Fruit fly (Drosophila melanogaster) whole organism, embryonic: ENCODE results near the gene CG43954.
A peak's percentile ranks its signal among the peaks of the same experiment; 100 is the strongest.

Experiments used
- Atf-2 ChIP-seq: fragments of 200-800 bp; sonication (Bioruptor generic); optimal IDR thresholded peaks from 2 replicates; lab custom pipeline; 2016; ENCODE audit warnings: missing biosample characterization, missing genetic modification characterization
- Atf3 ChIP-seq: fragments of 200-800 bp; sonication (Bioruptor generic); optimal IDR thresholded peaks from 3 replicates; lab custom pipeline; 2016; ENCODE audit warnings: missing biosample characterization, missing genetic modification characterization
- Bdp1 ChIP-seq: fragments of 200-800 bp; sonication (Bioruptor generic); optimal IDR thresholded peaks from 3 replicates; lab custom pipeline; 2016; ENCODE audit warnings: missing biosample characterization, missing genetic modification characterization
- CG10431 ChIP-seq: fragments of 200-800 bp; sonication (Bioruptor generic); optimal IDR thresholded peaks from 3 replicates; lab custom pipeline; 2018; ENCODE audit warnings: missing biosample characterization, mild to moderate bottlenecking, missing genetic modification characterization
- CG10462 ChIP-seq: fragments of 200-800 bp; sonication (Bioruptor generic); optimal IDR thresholded peaks from 2 replicates; lab custom pipeline; 2016; ENCODE audit warnings: missing biosample characterization, missing genetic modification characterization
- CG12236 ChIP-seq: fragments of 200-800 bp; sonication (Bioruptor generic); optimal IDR thresholded peaks from 2 replicates; lab custom pipeline; 2016; ENCODE audit warnings: missing biosample characterization, missing genetic modification characterization
- CG12299 ChIP-seq: fragments of 200-800 bp; sonication (Bioruptor generic); optimal IDR thresholded peaks from 2 replicates; lab custom pipeline; 2018; ENCODE audit warnings: missing biosample characterization, mild to moderate bottlenecking, missing genetic modification characterization
- CG12659 ChIP-seq: fragments of 200-800 bp; sonication (Bioruptor generic); optimal IDR thresholded peaks from 3 replicates; lab custom pipeline; 2017; ENCODE audit warnings: mild to moderate bottlenecking, missing biosample characterization, missing genetic modification reagents, missing genetic modification characterization
- CG13424 ChIP-seq: fragments of 200-800 bp; sonication (Bioruptor generic); optimal IDR thresholded peaks from 2 replicates; lab custom pipeline; 2019; ENCODE audit warnings: missing biosample characterization, mild to moderate bottlenecking, missing genetic modification characterization, moderate library complexity
- CG14710 ChIP-seq: fragments of 200-800 bp; sonication (Bioruptor generic); optimal IDR thresholded peaks from 3 replicates; lab custom pipeline; 2019; ENCODE audit warnings: missing biosample characterization, mild to moderate bottlenecking, missing genetic modification characterization, moderate library complexity
- CG1603 ChIP-seq: fragments of 200-800 bp; sonication (Bioruptor generic); optimal IDR thresholded peaks from 2 replicates; lab custom pipeline; 2019; ENCODE audit warnings: missing biosample characterization, mild to moderate bottlenecking, missing genetic modification characterization, moderate library complexity
- CG2116 ChIP-seq: fragments of 200-800 bp; sonication (Bioruptor generic); optimal IDR thresholded peaks from 3 replicates; lab custom pipeline; 2018; ENCODE audit warnings: missing biosample characterization, mild to moderate bottlenecking, missing genetic modification characterization
- CG2129 ChIP-seq: fragments of 200-800 bp; sonication (Bioruptor generic); IDR thresholded peaks from 2 replicates; pipeline ENCODE4 v1.3.6; 2022; ENCODE audit warnings: missing biosample characterization, missing genetic modification characterization; ENCODE audit not compliant: partially characterized antibody
- CG2199 ChIP-seq: fragments of 200-800 bp; sonication (Bioruptor generic); IDR thresholded peaks from 3 replicates; pipeline ENCODE4 v1.3.6; 2022; ENCODE audit warnings: missing biosample characterization, missing genetic modification characterization
- CG2875 ChIP-seq: fragments of 200-800 bp; sonication (Bioruptor generic); optimal IDR thresholded peaks from 2 replicates; lab custom pipeline; 2017; ENCODE audit warnings: missing biosample characterization, mild to moderate bottlenecking, missing genetic modification characterization, missing genetic modification reagents
- CG3995 ChIP-seq: fragments of 200-800 bp; sonication (Bioruptor generic); optimal IDR thresholded peaks from 3 replicates; lab custom pipeline; 2016; ENCODE audit warnings: missing biosample characterization, missing genetic modification characterization
- CG5180 ChIP-seq: fragments of 200-800 bp; sonication (Bioruptor generic); optimal IDR thresholded peaks from 3 replicates; lab custom pipeline; 2017; ENCODE audit warnings: missing biosample characterization, missing genetic modification characterization, mild to moderate bottlenecking, moderate library complexity, missing genetic modification reagents
- CG6175 ChIP-seq: fragments of 200-800 bp; sonication (Bioruptor generic); IDR thresholded peaks from 3 replicates; pipeline ENCODE4 v1.3.6; 2022; ENCODE audit warnings: missing biosample characterization, missing genetic modification characterization
- CG7556 ChIP-seq: fragments of 200-800 bp; sonication (Bioruptor generic); optimal IDR thresholded peaks from 2 replicates; lab custom pipeline; 2017; ENCODE audit warnings: missing biosample characterization, mild to moderate bottlenecking, missing genetic modification characterization
- CG7928 ChIP-seq: fragments of 200-800 bp; sonication (Bioruptor generic); optimal IDR thresholded peaks from 2 replicates; lab custom pipeline; 2017; ENCODE audit warnings: missing biosample characterization, mild to moderate bottlenecking, missing genetic modification characterization
- CG7987 ChIP-seq: fragments of 200-800 bp; sonication (Bioruptor generic); optimal IDR thresholded peaks from 2 replicates; lab custom pipeline; 2018; ENCODE audit warnings: missing biosample characterization, mild to moderate bottlenecking, missing genetic modification characterization, moderate library complexity
- CG8924 ChIP-seq: fragments of 200-800 bp; optimal IDR thresholded peaks from 3 replicates; lab custom pipeline; 2019; ENCODE audit warnings: missing biosample characterization, mild to moderate bottlenecking, missing genetic modification characterization, moderate library complexity
- CG9817 ChIP-seq: fragments of 200-800 bp; sonication (Bioruptor generic); optimal IDR thresholded peaks from 2 replicates; lab custom pipeline; 2018; ENCODE audit warnings: missing biosample characterization, mild to moderate bottlenecking, missing genetic modification characterization, moderate library complexity
- ERR ChIP-seq: fragments of 200-800 bp; sonication (Bioruptor generic); optimal IDR thresholded peaks from 2 replicates; lab custom pipeline; 2016; ENCODE audit warnings: missing biosample characterization, missing genetic modification characterization
- Hey ChIP-seq: fragments of 200-800 bp; sonication (Bioruptor generic); optimal IDR thresholded peaks from 3 replicates; lab custom pipeline; 2018; ENCODE audit warnings: missing biosample characterization, mild to moderate bottlenecking, missing genetic modification characterization
- Lim3 ChIP-seq: fragments of 200-800 bp; sonication (Bioruptor generic); IDR thresholded peaks from 2 replicates; pipeline ENCODE4 v1.3.6; 2022; ENCODE audit warnings: missing biosample characterization, missing genetic modification characterization
- Meics ChIP-seq: fragments of 200-800 bp; sonication (Bioruptor generic); optimal IDR thresholded peaks from 2 replicates; lab custom pipeline; 2017; ENCODE audit warnings: missing biosample characterization, mild to moderate bottlenecking, missing genetic modification characterization
- PHDP ChIP-seq: fragments of 200-800 bp; sonication (Bioruptor generic); optimal IDR thresholded peaks from 3 replicates; lab custom pipeline; 2018; ENCODE audit warnings: missing biosample characterization, mild to moderate bottlenecking, missing genetic modification characterization, moderate library complexity
- Ravus ChIP-seq: fragments of 200-800 bp; sonication (Bioruptor generic); IDR thresholded peaks from 2 replicates; pipeline ENCODE4 v1.3.6; 2022; ENCODE audit warnings: missing biosample characterization, missing genetic modification characterization
- Sry-δ ChIP-seq: fragments of 200-800 bp; sonication (Bioruptor generic); optimal IDR thresholded peaks from 2 replicates; lab custom pipeline; 2016; ENCODE audit warnings: missing biosample characterization, missing genetic modification characterization
- Tbp ChIP-seq: fragments of >200 bp; optimal IDR thresholded peaks from 2 replicates; lab custom pipeline; 2018; ENCODE audit warnings: missing biosample characterization, missing genetic modification characterization
- amos ChIP-seq: fragments of 200-800 bp; sonication (Bioruptor generic); IDR thresholded peaks from 2 replicates; pipeline ENCODE4 v1.3.6; 2022; ENCODE audit warnings: missing biosample characterization, missing genetic modification characterization; ENCODE audit not compliant: partially characterized antibody
- bsh ChIP-seq, 2 experiments: fragments of 200-800 bp; sonication (Bioruptor generic); optimal IDR thresholded peaks; 2 replicates each; lab custom pipeline; 2017 to 2018; ENCODE audit warnings: mild to moderate bottlenecking in 2 of 2, missing biosample characterization in 2 of 2, missing genetic modification characterization in 2 of 2, moderate library complexity in 1 of 2
- cato ChIP-seq: fragments of 200-800 bp; sonication (Bioruptor generic); optimal IDR thresholded peaks from 2 replicates; lab custom pipeline; 2016; ENCODE audit warnings: missing biosample characterization, missing genetic modification characterization, borderline replicate concordance
- dysf ChIP-seq: fragments of 200-800 bp; sonication (Bioruptor generic); IDR thresholded peaks from 3 replicates; pipeline ENCODE4 v1.3.6; 2022; ENCODE audit warnings: missing biosample characterization, missing genetic modification characterization
- ems ChIP-seq: fragments of 200-800 bp; sonication (Bioruptor generic); optimal IDR thresholded peaks from 3 replicates; lab custom pipeline; 2016; ENCODE audit warnings: missing biosample characterization, missing genetic modification characterization
- en ChIP-seq: fragments of 200-800 bp; sonication (Bioruptor generic); optimal IDR thresholded peaks from 2 replicates; lab custom pipeline; 2016; ENCODE audit warnings: missing biosample characterization, missing genetic modification characterization
- lola ChIP-seq, 3 experiments: fragments of >200 bp in 2 of 3; fragments of 200-800 bp in 1 of 3; sonication (Bioruptor generic) in 1 of 3; optimal IDR thresholded peaks; 2 replicates each; lab custom pipeline; 2017 to 2019; ENCODE audit warnings: missing biosample characterization in 3 of 3, missing genetic modification characterization in 3 of 3, mild to moderate bottlenecking in 1 of 3, moderate library complexity in 1 of 3
- run ChIP-seq: fragments of 200-800 bp; sonication (Bioruptor generic); optimal IDR thresholded peaks from 3 replicates; lab custom pipeline; 2018; ENCODE audit warnings: missing biosample characterization, mild to moderate bottlenecking, missing genetic modification characterization
- scrt ChIP-seq: fragments of 200-800 bp; sonication (Bioruptor generic); optimal IDR thresholded peaks from 2 replicates; lab custom pipeline; 2018; ENCODE audit warnings: missing biosample characterization, mild to moderate bottlenecking, missing genetic modification characterization, moderate library complexity
- sens ChIP-seq: fragments of 200-800 bp; sonication (Bioruptor generic); peaks from one replicate; lab custom pipeline; 2016; ENCODE audit warnings: missing biosample characterization, missing genetic modification characterization
- slbo ChIP-seq: fragments of 200-800 bp; sonication (Bioruptor generic); IDR thresholded peaks from 2 replicates; pipeline ENCODE4 v1.3.6; 2022; ENCODE audit warnings: missing biosample characterization, missing genetic modification characterization
- slp2 ChIP-seq: fragments of 200-800 bp; sonication (Bioruptor generic); optimal IDR thresholded peaks from 2 replicates; lab custom pipeline; 2016; ENCODE audit warnings: missing biosample characterization, missing genetic modification characterization
- ssp ChIP-seq: fragments of 200-800 bp; sonication (Bioruptor generic); IDR thresholded peaks from 2 replicates; pipeline ENCODE4 v1.3.6; 2022; ENCODE audit warnings: missing biosample characterization, missing genetic modification characterization
- tll ChIP-seq, 2 experiments: fragments of 200-800 bp in 1 of 2; fragments of >200 bp in 1 of 2; sonication (Bioruptor generic) in 1 of 2; optimal IDR thresholded peaks; 2 replicates each; lab custom pipeline; 2017 to 2019; ENCODE audit warnings: missing biosample characterization in 2 of 2, missing genetic modification characterization in 2 of 2, mild to moderate bottlenecking in 1 of 2, moderate library complexity in 1 of 2
- unpg ChIP-seq: fragments of 200-800 bp; sonication (Bioruptor generic); optimal IDR thresholded peaks from 3 replicates; lab custom pipeline; 2018; ENCODE audit warnings: missing biosample characterization, mild to moderate bottlenecking, missing genetic modification characterization, moderate library complexity
- zen ChIP-seq: fragments of 200-800 bp; sonication (Bioruptor generic); optimal IDR thresholded peaks from 3 replicates; lab custom pipeline; 2018; ENCODE audit warnings: missing biosample characterization, mild to moderate bottlenecking, missing genetic modification characterization, moderate library complexity
- zfh2 ChIP-seq: fragments of 200-800 bp; sonication (Bioruptor generic); optimal IDR thresholded peaks from 2 replicates; lab custom pipeline; 2016; ENCODE audit warnings: missing biosample characterization, missing genetic modification characterization

The CG43954 gene

DNA sequence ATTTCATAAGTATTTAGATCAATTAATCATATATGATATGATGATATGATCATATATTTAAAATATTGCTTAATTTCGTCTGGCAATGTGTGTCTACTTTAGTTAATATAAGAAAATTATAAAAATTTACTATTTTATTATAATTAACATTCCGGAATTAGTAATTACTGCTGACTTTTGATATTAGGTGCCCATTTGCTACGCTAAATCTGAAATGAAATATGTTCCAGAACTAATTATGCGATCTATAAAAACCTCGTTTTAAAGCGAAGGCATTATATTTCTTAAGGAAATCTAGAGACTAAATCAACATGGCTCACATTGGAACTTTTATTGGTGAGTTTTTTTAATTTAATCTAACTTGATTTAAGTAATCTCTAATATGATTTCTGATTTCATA, 43.7 kb upstream of the CG43954 start, which contains the start of gene CG42852:
TSS of gene CG42852 (plus strand) at position 301 of the 400 bp plus-strand sequence.
- no peak for TF ChIP-seq CG3995 (GFP tag; lab: Kevin White, UChicago)
- no peak for TF ChIP-seq zfh2 (GFP tag; lab: Kevin White, UChicago)
- TF ChIP-seq CG2116 = no peak
- no peak for TF ChIP-seq tll (GFP tag; optimal IDR thresholded peaks at IDR 0.05; lab: Kevin White, UChicago)
- no peak for TF ChIP-seq CG7928
- TF ChIP-seq CG7987 = no peak
- no peak for TF ChIP-seq CG10431
- no peak for TF ChIP-seq CG2199 (GFP tag; lab: Robert Waterston, UW)
- TF ChIP-seq dysf (GFP tag; lab: Robert Waterston, UW) = no peak
- no peak for TF ChIP-seq Hey (tag; lab: Kevin White, UChicago)
- TF ChIP-seq Atf-2 = no peak
- TF ChIP-seq slp2 (GFP tag; lab: Kevin White, UChicago) = no peak
- no peak for TF ChIP-seq Meics (GFP tag; lab: Kevin White, UChicago)
- no peak for TF ChIP-seq CG2875 (GFP tag; lab: Kevin White, UChicago)
- no peak for TF ChIP-seq amos (GFP tag; lab: Robert Waterston, UW)
- TF ChIP-seq Atf3 (GFP tag; lab: Kevin White, UChicago) = no peak
- no peak for TF ChIP-seq CG8924 (tag; lab: Kevin White, UChicago)
- TF ChIP-seq CG7556 (GFP tag; lab: Kevin White, UChicago) = no peak
- TF ChIP-seq en (GFP tag; lab: Kevin White, UChicago) = no peak

DNA sequence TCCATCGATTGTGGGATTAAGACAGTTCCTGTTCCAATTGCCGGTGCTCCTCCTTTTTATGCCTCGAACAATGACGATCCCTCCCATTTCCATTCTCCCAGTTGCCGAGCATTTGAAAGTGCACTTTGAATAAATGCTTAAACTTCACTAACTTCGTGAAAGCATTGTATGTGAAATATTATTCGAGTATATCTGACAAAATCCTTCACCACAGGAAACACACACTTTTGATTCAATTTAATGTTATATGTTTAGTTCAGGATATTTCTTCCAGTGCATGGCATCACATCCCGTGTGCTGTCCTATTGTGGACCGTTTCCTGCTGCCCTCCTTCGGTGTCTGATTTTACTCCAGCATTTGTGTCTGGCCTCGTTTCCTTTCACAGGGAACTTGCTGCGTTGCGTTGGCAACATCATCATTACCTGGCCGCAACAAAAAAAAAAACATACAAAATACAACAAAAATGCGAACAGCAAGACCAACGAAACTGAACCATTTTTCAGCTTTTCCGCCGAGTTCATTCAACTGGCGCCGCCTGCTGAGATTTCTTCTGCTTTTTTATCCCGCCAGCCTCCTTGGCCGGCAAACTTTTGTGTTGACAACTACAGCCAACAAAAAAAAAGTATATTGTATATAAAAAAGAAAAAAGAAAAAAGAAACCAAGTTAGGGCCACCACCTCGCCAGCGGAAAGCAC, 41.1 kb upstream of the CG43954 start:
- TF ChIP-seq sens (GFP tag; lab: Kevin White, UChicago) (peak; percentile 79), ERR (GFP tag; lab: Kevin White, UChicago) (no peak), CG2129 (GFP tag; lab: Robert Waterston, UW) (no peak), scrt (no peak), Atf3 (GFP tag; lab: Kevin White, UChicago) (no peak), CG12236 (GFP tag; lab: Kevin White, UChicago) (no peak), CG14710 (tag; lab: Kevin White, UChicago) (no peak), Sry-δ (no peak), lola (GFP tag; optimal IDR thresholded peaks at IDR 0.05; lab: Kevin White, UChicago) (no peak), Bdp1 (GFP tag; lab: Kevin White, UChicago) (no peak), run (tag; lab: Kevin White, UChicago) (no peak), slbo (GFP tag; lab: Robert Waterston, UW) (no peak), CG10462 (GFP tag; lab: Kevin White, UChicago) (no peak), CG6175 (GFP tag; lab: Robert Waterston, UW) (no peak), bsh (GFP tag; optimal IDR thresholded peaks at IDR 0.05; lab: Kevin White, UChicago) (peak in 1 of 2 experiments; percentile 24), unpg (GFP tag; lab: Kevin White, UChicago) (no peak), Lim3 (no peak), cato (no peak), ems (GFP tag; lab: Kevin White, UChicago) (no peak), CG9817 (no peak), CG12299 (tag; lab: Kevin White, UChicago) (no peak), CG1603 (tag; lab: Kevin White, UChicago) (peak; percentile 2), ssp (no peak), CG5180 (GFP tag; lab: Kevin White, UChicago) (no peak), Ravus (GFP tag; lab: Robert Waterston, UW) (no peak), CG13424 (tag; lab: Kevin White, UChicago) (no peak), Tbp (GFP tag; lab: Kevin White, UChicago) (no peak), PHDP (no peak), CG2199 (GFP tag; lab: Robert Waterston, UW) (no peak), CG12659 (GFP tag; lab: Kevin White, UChicago) (no peak), slp2 (GFP tag; lab: Kevin White, UChicago) (no peak), zen (tag; lab: Kevin White, UChicago) (no peak)
